Fruit fly (Drosophila melanogaster): Measurements from ENCODE around the gene CG15059.

dm6 chrX:18238449-18238848 is 20.9 kb downstream of the CG15059 start:
- no peak for TF ChIP-seq br (GFP tag; optimal IDR thresholded peaks at IDR 0.05)
- no peak for TF ChIP-seq ey (GFP tag; optimal IDR thresholded peaks at IDR 0.05)
- TF ChIP-seq CG9705 (GFP tag; optimal IDR thresholded peaks at IDR 0.05) = no peak
- no peak for TF ChIP-seq CG32264 (GFP tag; optimal IDR thresholded peaks at IDR 0.05)
- no peak for TF ChIP-seq woc (GFP tag; optimal IDR thresholded peaks at IDR 0.05)
- TF ChIP-seq lola (GFP tag; optimal IDR thresholded peaks at IDR 0.05) = no peak
- TF ChIP-seq N (GFP tag; optimal IDR thresholded peaks at IDR 0.05) = no peak

Measured in whole organism, wandering third instar larva.